Fruit fly (Drosophila melanogaster): ENCODE data around the gene mRpS21.

dm6 chr3R:13417067-13417595 lies 35.5 kb upstream of the mRpS21 start:
- no peak for TF ChIP-seq CG8478 (optimal IDR thresholded peaks at IDR 0.05)
- no peak for TF ChIP-seq CTCF (optimal IDR thresholded peaks at IDR 0.05)

Measured in S2 (cell line).